Worm (Caenorhabditis elegans) whole organism, early embryonic: ENCODE measurements around the gene flp-14.

ENCODE experiments used
- B0310.2 ChIP-seq: sonication (generic microtip); optimal IDR thresholded peaks from 2 replicates; lab custom pipeline; 2016; ENCODE audit warnings: mild to moderate bottlenecking, missing genetic modification characterization, missing compliant biosample characterization
- F13C5.2 ChIP-seq: sonication (generic microtip); optimal IDR thresholded peaks from 2 replicates; lab custom pipeline; 2017; ENCODE audit warnings: mild to moderate bottlenecking, missing genetic modification characterization, inconsistent platforms, missing compliant biosample characterization
- aly-1 ChIP-seq: sonication (generic microtip); optimal IDR thresholded peaks from 2 replicates; lab custom pipeline; 2016; ENCODE audit warnings: missing genetic modification characterization, missing compliant biosample characterization
- ama-1 ChIP-seq: fragments of 150-350 bp; optimal IDR thresholded peaks from 2 replicates; lab custom pipeline; 2014
- ceh-13 ChIP-seq: fragments of 200-800 bp; sonication (Bioruptor generic); optimal IDR thresholded peaks from 2 replicates; lab custom pipeline; 2018; ENCODE audit warnings: mild to moderate bottlenecking, missing genetic modification characterization, missing compliant biosample characterization
- ceh-36 ChIP-seq: sonication (generic microtip); optimal IDR thresholded peaks from 2 replicates; lab custom pipeline; 2016; ENCODE audit warnings: missing genetic modification characterization, inconsistent platforms, missing compliant biosample characterization
- ets-7 ChIP-seq: sonication (generic microtip); optimal IDR thresholded peaks from 2 replicates; lab custom pipeline; 2016; ENCODE audit warnings: missing genotype, missing genetic modification characterization, missing compliant biosample characterization
- flt-1 ChIP-seq: fragments of 200-800 bp; sonication (Bioruptor generic); IDR thresholded peaks from 2 replicates; pipeline ENCODE4 v1.3.6; 2022; ENCODE audit warnings: missing genetic modification characterization, missing compliant biosample characterization
- hmbx-1 ChIP-seq: sonication (generic microtip); optimal IDR thresholded peaks from 2 replicates; lab custom pipeline; 2016; ENCODE audit warnings: mild to moderate bottlenecking, missing genetic modification characterization, missing compliant biosample characterization
- hmg-4 ChIP-seq: fragments of 200-800 bp; sonication (Bioruptor generic); optimal IDR thresholded peaks from 2 replicates; lab custom pipeline; 2018; ENCODE audit warnings: mild to moderate bottlenecking, missing genetic modification characterization, missing compliant biosample characterization
- hnd-1 ChIP-seq: sonication (generic microtip); optimal IDR thresholded peaks from 2 replicates; lab custom pipeline; 2016; ENCODE audit warnings: missing genetic modification characterization, missing compliant biosample characterization
- pes-1 ChIP-seq: fragments of 200-800 bp; sonication (Bioruptor generic); IDR thresholded peaks from 2 replicates; pipeline ENCODE4 v1.3.6; 2022; ENCODE audit warnings: missing genetic modification reagents, missing genetic modification characterization, missing compliant biosample characterization
- scrt-1 ChIP-seq: fragments of 200-800 bp; sonication (Bioruptor generic); IDR thresholded peaks from 2 replicates; pipeline ENCODE4 v1.3.6; 2022; ENCODE audit warnings: missing genetic modification characterization, missing compliant biosample characterization
- sea-1 ChIP-seq: fragments of 200-800 bp; sonication (Bioruptor generic); conservative IDR thresholded peaks from 2 replicates; pipeline ENCODE4 v1.3.6; 2022; ENCODE audit warnings: missing genetic modification characterization, missing compliant biosample characterization
- tbx-11 ChIP-seq: fragments of 200-800 bp; sonication (Bioruptor generic); IDR thresholded peaks from 2 replicates; pipeline ENCODE4 v1.3.6; 2022; ENCODE audit warnings: missing genetic modification characterization, missing compliant biosample characterization
- tbx-37 ChIP-seq: fragments of 200-800 bp; sonication (Bioruptor generic); conservative IDR thresholded peaks from 2 replicates; pipeline ENCODE4 v1.3.6; 2022; ENCODE audit warnings: missing genetic modification reagents, missing genetic modification characterization, missing compliant biosample characterization
- tra-4 ChIP-seq: sonication (generic microtip); optimal IDR thresholded peaks from 2 replicates; lab custom pipeline; 2017; ENCODE audit warnings: missing genetic modification characterization, missing compliant biosample characterization

The flp-14 gene

ce11 chrIII:12932776-12933175, 22.5 kb downstream of the flp-14 start:
- TF ChIP-seq tbx-37 (no peak), tra-4 (tag; lab: Kevin White, UChicago) (no peak), ets-7 (no peak), hmg-4 (GFP tag; lab: Kevin White, UChicago) (no peak), ama-1 (lab: Kevin White, UChicago) (no peak), flt-1 (GFP tag; lab: Robert Waterston, UW) (no peak), F13C5.2 (tag; lab: Kevin White, UChicago) (no peak), ceh-36 (tag; lab: Kevin White, UChicago) (no peak), hnd-1 (no peak), pes-1 (GFP tag; lab: Robert Waterston, UW) (no peak), aly-1 (no peak), tbx-11 (GFP tag; lab: Robert Waterston, UW) (no peak), scrt-1 (GFP tag; lab: Robert Waterston, UW) (no peak)

DNA sequence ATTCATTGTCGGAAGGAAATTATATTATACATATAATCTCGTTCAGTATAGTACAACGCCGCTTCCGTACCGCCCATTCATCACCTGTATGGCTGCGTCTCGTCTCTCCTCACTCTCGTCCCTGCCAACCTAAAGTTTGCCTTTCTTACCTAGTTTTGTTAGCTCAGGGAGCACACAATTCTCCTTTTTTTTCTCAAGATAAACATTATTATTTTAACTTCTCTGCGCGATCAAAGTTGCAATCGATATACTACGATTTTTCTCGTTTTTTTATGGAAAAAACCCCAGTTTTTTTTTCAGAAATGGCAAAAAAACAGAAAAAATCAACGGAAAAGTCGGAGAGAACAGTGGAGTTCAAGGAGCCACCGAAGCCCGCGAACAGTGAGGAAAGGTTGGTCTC, 24.1 kb downstream of the flp-14 start, which contains the start of gene epg-3:
Gene epg-3 (plus strand): TSS at position 301 of the 400 bp plus-strand sequence.
- TF ChIP-seq hnd-1 (no peak), hmg-4 (GFP tag; lab: Kevin White, UChicago) (no peak), ets-7 (no peak), scrt-1 (GFP tag; lab: Robert Waterston, UW) (no peak), pes-1 (GFP tag; lab: Robert Waterston, UW) (no peak), F13C5.2 (tag; lab: Kevin White, UChicago) (no peak), flt-1 (GFP tag; lab: Robert Waterston, UW) (no peak), aly-1 (no peak), ceh-13 (no peak), tbx-37 (no peak), ama-1 (lab: Kevin White, UChicago) (no peak), tra-4 (tag; lab: Kevin White, UChicago) (no peak), hmbx-1 (tag; lab: Kevin White, UChicago) (no peak), tbx-11 (GFP tag; lab: Robert Waterston, UW) (no peak), ceh-36 (tag; lab: Kevin White, UChicago) (no peak), sea-1 (GFP tag; lab: Robert Waterston, UW) (no peak)

DNA sequence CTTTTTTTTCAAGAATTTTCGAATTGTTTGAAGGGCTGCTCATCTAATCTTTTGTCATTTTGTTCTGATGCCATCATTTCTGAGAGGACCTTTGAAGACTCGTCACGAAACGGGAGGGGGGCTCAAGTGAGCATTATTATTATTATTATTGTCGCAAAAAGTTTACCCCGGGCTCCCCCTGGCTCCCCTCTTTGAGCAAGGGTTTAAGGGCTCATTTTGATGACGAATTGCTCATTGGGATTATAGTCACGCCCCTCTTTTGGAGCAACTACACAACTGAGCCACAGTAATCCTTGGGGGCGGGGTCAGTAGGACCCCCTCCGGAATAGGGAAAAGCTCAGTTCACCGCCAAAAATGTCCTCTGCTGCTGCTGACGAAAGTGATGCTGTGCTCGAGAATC, 32.0 kb downstream of the flp-14 start, which contains the start of gene unc-25:
Gene unc-25 (plus strand): TSS at position 345 of the 400 bp plus-strand sequence.
- no peak for TF ChIP-seq scrt-1 (GFP tag; lab: Robert Waterston, UW)

ce11 chrIII:12944064-12944463, 33.8 kb downstream of the flp-14 start:
- no peak for TF ChIP-seq aly-1
- no peak for TF ChIP-seq hmg-4 (GFP tag; lab: Kevin White, UChicago)
- TF ChIP-seq ceh-36 (tag; lab: Kevin White, UChicago) = no peak
- TF ChIP-seq sea-1 (GFP tag; lab: Robert Waterston, UW) = no peak

DNA sequence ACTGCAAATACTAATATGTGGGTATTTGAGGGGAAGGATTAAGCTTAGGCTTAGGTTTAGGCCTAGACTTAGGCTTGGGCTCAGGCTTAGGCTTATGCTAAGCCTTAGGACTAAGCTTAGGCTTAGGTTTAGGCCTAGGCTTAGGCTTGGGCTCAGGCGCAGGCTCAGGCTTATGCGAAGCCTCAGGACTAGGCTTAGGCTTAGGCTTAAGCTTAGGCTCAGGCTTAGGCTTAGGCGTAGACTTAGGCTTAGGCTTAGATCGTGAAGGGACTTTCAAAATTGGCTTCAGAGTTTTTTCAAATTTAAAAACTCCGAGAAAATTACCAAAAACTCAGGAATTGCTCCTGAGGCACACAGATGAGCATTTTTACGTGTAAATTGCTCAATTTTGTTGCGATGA, 34.8 kb downstream of the flp-14 start:
- TF ChIP-seq ama-1 (lab: Kevin White, UChicago) (no peak), aly-1 (no peak), ceh-13 (no peak), tbx-37 (no peak), hmg-4 (GFP tag; lab: Kevin White, UChicago) (no peak), tra-4 (tag; lab: Kevin White, UChicago) (no peak), ceh-36 (tag; lab: Kevin White, UChicago) (peak; percentile 89), ets-7 (no peak)

ce11 chrIII:12951362-12952228, 41.3 kb downstream of the flp-14 start, which contains the start of gene Y39E4A.1:
Y39E4A.1 (plus strand) TSS chrIII:12951412.
- TF ChIP-seq B0310.2 (tag; lab: Kevin White, UChicago) (no peak), F13C5.2 (tag; lab: Kevin White, UChicago) (no peak), hmbx-1 (tag; lab: Kevin White, UChicago) (no peak), tra-4 (tag; lab: Kevin White, UChicago) (no peak), flt-1 (GFP tag; lab: Robert Waterston, UW) (no peak)

- TF ChIP-seq tbx-11 (GFP tag; lab: Robert Waterston, UW) (no peak), flt-1 (GFP tag; lab: Robert Waterston, UW) (no peak), pes-1 (GFP tag; lab: Robert Waterston, UW) (no peak), scrt-1 (GFP tag; lab: Robert Waterston, UW) (no peak), ceh-36 (tag; lab: Kevin White, UChicago) (no peak), sea-1 (GFP tag; lab: Robert Waterston, UW) (no peak), ama-1 (lab: Kevin White, UChicago) (no peak), hmg-4 (GFP tag; lab: Kevin White, UChicago) (no peak), B0310.2 (tag; lab: Kevin White, UChicago) (no peak), tbx-37 (no peak), aly-1 (no peak), tra-4 (tag; lab: Kevin White, UChicago) (no peak), hnd-1 (no peak), hmbx-1 (tag; lab: Kevin White, UChicago) (no peak)
Measured at ce11 chrIII:12952615-12953014, 42.3 kb downstream of the flp-14 start.

- TF ChIP-seq tra-4 (tag; lab: Kevin White, UChicago) = no peak
Measured at ce11 chrIII:12959286-12959685, 49.0 kb downstream of the flp-14 start.
